Worm (Caenorhabditis elegans) whole organism, early embryonic: Measurements from ENCODE around the gene R04B5.11.

Source experiments
- B0310.2 ChIP-seq: sonication (generic microtip); optimal IDR thresholded peaks from 2 replicates; lab custom pipeline; 2016; ENCODE audit warnings: mild to moderate bottlenecking, missing genetic modification characterization, missing compliant biosample characterization
- ama-1 ChIP-seq: fragments of 150-350 bp; optimal IDR thresholded peaks from 2 replicates; lab custom pipeline; 2014
- ceh-13 ChIP-seq: fragments of 200-800 bp; sonication (Bioruptor generic); optimal IDR thresholded peaks from 2 replicates; lab custom pipeline; 2018; ENCODE audit warnings: mild to moderate bottlenecking, missing genetic modification characterization, missing compliant biosample characterization
- pes-1 ChIP-seq: fragments of 200-800 bp; sonication (Bioruptor generic); IDR thresholded peaks from 2 replicates; pipeline ENCODE4 v1.3.6; 2022; ENCODE audit warnings: missing genetic modification reagents, missing genetic modification characterization, missing compliant biosample characterization
- tbx-11 ChIP-seq: fragments of 200-800 bp; sonication (Bioruptor generic); IDR thresholded peaks from 2 replicates; pipeline ENCODE4 v1.3.6; 2022; ENCODE audit warnings: missing genetic modification characterization, missing compliant biosample characterization
- tbx-37 ChIP-seq: fragments of 200-800 bp; sonication (Bioruptor generic); conservative IDR thresholded peaks from 2 replicates; pipeline ENCODE4 v1.3.6; 2022; ENCODE audit warnings: missing genetic modification reagents, missing genetic modification characterization, missing compliant biosample characterization

DNA sequence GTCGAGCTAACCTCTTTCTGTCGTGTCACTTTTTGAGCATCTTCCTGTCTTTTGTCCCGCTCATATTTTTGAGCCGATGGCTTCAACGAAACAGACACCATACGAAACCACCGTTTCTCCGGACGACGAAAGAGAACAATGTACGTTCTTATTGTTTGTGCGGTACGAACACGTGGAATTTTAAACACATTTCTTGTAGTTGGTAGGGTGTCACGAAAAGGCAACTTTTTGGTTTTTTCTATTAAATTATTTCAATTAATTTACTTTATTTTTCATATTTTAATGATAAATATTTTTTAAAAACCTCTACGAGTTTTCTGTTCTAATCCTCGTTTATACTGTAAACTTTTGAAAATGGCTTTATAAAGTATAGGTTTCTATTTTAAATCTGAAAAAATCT lies at the start of gene R04B5.11:
- TF ChIP-seq pes-1 (GFP tag; lab: Robert Waterston, UW) (no peak), ama-1 (no peak), B0310.2 (tag; lab: Kevin White, UChicago) (no peak), ceh-13 (GFP tag; lab: Kevin White, UChicago) (no peak), tbx-37 (GFP tag; lab: Robert Waterston, UW) (no peak), tbx-11 (GFP tag; lab: Robert Waterston, UW) (no peak)
